Fruit fly (Drosophila melanogaster): Measurements from ENCODE around the gene CG2201.

The CG2201 gene

dm6 chr2L:21629814-21630562 is 6.1 kb upstream of the CG2201 start, which contains the start of gene Df31 (continued):
- TF ChIP-seq CG10147 (GFP tag; optimal IDR thresholded peaks at IDR 0.05) = no peak
- TF ChIP-seq pnt (GFP tag; optimal IDR thresholded peaks at IDR 0.05) = peak; percentile 1
- TF ChIP-seq CG5180 (GFP tag; optimal IDR thresholded peaks at IDR 0.05) = no peak
- peak; percentile 59 for TF ChIP-seq Fer1 (GFP tag; optimal IDR thresholded peaks at IDR 0.05)
- TF ChIP-seq NFAT (GFP tag; IDR thresholded peaks at IDR 0.05) = no peak; the same call in 1 of the 2 replicates
- no peak for TF ChIP-seq sisA (GFP tag; IDR thresholded peaks at IDR 0.05)
- TF ChIP-seq CG5953 (GFP tag; IDR thresholded peaks at IDR 0.05) = no peak
- no peak for TF ChIP-seq al (GFP tag; IDR thresholded peaks at IDR 0.05)
- TF ChIP-seq Hand (GFP tag; optimal IDR thresholded peaks at IDR 0.05) = no peak
- no peak for TF ChIP-seq nerfin-1 (tag; optimal IDR thresholded peaks at IDR 0.05)
- TF ChIP-seq Usf (GFP tag; optimal IDR thresholded peaks at IDR 0.05) = no peak
- no peak for TF ChIP-seq exex (tag; optimal IDR thresholded peaks at IDR 0.05)
- no peak for TF ChIP-seq CG2202 (tag; optimal IDR thresholded peaks at IDR 0.05)
- TF ChIP-seq lola (GFP tag; optimal IDR thresholded peaks at IDR 0.05) = no peak
- peak; percentile 54 for TF ChIP-seq Side (GFP tag; optimal IDR thresholded peaks at IDR 0.05)
- no peak for TF ChIP-seq nau (GFP tag; optimal IDR thresholded peaks at IDR 0.05)
- TF ChIP-seq CG10543 (GFP tag; optimal IDR thresholded peaks at IDR 0.05) = peak; percentile 57
- peak; percentile 85; the same call in 1 of the 2 replicates for TF ChIP-seq chm (GFP tag; IDR thresholded peaks at IDR 0.05)
- no peak for TF ChIP-seq CG11093 (GFP tag; IDR thresholded peaks at IDR 0.05)
- TF ChIP-seq zfh2 (GFP tag; optimal IDR thresholded peaks at IDR 0.05) = peak; percentile 67
- peak; percentile 80 for TF ChIP-seq rib (GFP tag; IDR thresholded peaks at IDR 0.05)
- TF ChIP-seq jing (GFP tag; optimal IDR thresholded peaks at IDR 0.05) = no peak
- peak; percentile 1 for TF ChIP-seq schlank (tag; optimal IDR thresholded peaks at IDR 0.05)
- TF ChIP-seq CG2678 (tag; optimal IDR thresholded peaks at IDR 0.05) = no peak
- peak; percentile 21 for TF ChIP-seq CG9797 (GFP tag; optimal IDR thresholded peaks at IDR 0.05)
- TF ChIP-seq Xbp1 (GFP tag; optimal IDR thresholded peaks at IDR 0.05) = peak; percentile 66
- TF ChIP-seq tna (GFP tag; IDR thresholded peaks at IDR 0.05; ENCODE audit: partially characterized antibody) = peak; percentile 84
- TF ChIP-seq scrt (GFP tag; optimal IDR thresholded peaks at IDR 0.05) = peak; percentile 31
- TF ChIP-seq CG8924 (tag; optimal IDR thresholded peaks at IDR 0.05) = peak; percentile 53
- no peak for TF ChIP-seq Drgx (GFP tag; IDR thresholded peaks at IDR 0.05)
- peak; percentile 32 for TF ChIP-seq CG31441 (GFP tag; IDR thresholded peaks at IDR 0.05)
- TF ChIP-seq ranshi (GFP tag; IDR thresholded peaks at IDR 0.05) = no peak; the same call in 1 of the 2 replicates
- no peak for TF ChIP-seq CG17568 (GFP tag; optimal IDR thresholded peaks at IDR 0.05)
- peak; percentile 13 for TF ChIP-seq fd3F (GFP tag; optimal IDR thresholded peaks at IDR 0.05)
- TF ChIP-seq B-H2 (GFP tag; optimal IDR thresholded peaks at IDR 0.05) = peak; percentile 86
- no peak for TF ChIP-seq Oaz (GFP tag; IDR thresholded peaks at IDR 0.05)
- TF ChIP-seq cwo (GFP tag; optimal IDR thresholded peaks at IDR 0.05) = no peak
- TF ChIP-seq CG9876 (GFP tag; optimal IDR thresholded peaks at IDR 0.05) = peak; percentile 48
- TF ChIP-seq Med (GFP tag) = peak; percentile 95
- peak; percentile 2 for TF ChIP-seq CG15011 (GFP tag; optimal IDR thresholded peaks at IDR 0.05)
- TF ChIP-seq CG4360 (GFP tag; IDR thresholded peaks at IDR 0.05) = no peak; the same call in 1 of the 2 replicates
- peak; percentile 31 for TF ChIP-seq CG17385 (GFP tag; optimal IDR thresholded peaks at IDR 0.05)
- TF ChIP-seq CG7271 (tag; optimal IDR thresholded peaks at IDR 0.05) = peak; percentile 24
- peak; percentile 51 for TF ChIP-seq CG17359 (tag; optimal IDR thresholded peaks at IDR 0.05)
- peak; percentile 92 for TF ChIP-seq sens (GFP tag)
- no peak; the same call in 1 of the 2 replicates for TF ChIP-seq CG32767 (GFP tag; IDR thresholded peaks at IDR 0.05)
- TF ChIP-seq Dbx (GFP tag; IDR thresholded peaks at IDR 0.05) = no peak
- peak; percentile 1 for TF ChIP-seq kay (GFP tag; optimal IDR thresholded peaks at IDR 0.05)
- TF ChIP-seq D19A (tag; optimal IDR thresholded peaks at IDR 0.05) = peak; percentile 19

All from whole organism, embryonic.